Worm (Caenorhabditis elegans) whole organism, midembryonic: ENCODE results near the gene AC3.5.

ENCODE experiments used
- cog-1 ChIP-seq: sonication (generic microtip); optimal IDR thresholded peaks from 2 replicates; lab custom pipeline; 2016; ENCODE audit warnings: missing genetic modification characterization, missing compliant biosample characterization
- flt-1 ChIP-seq: fragments of 200-800 bp; sonication (Bioruptor generic); IDR thresholded peaks from 2 replicates; pipeline ENCODE4 v1.3.6; 2022; ENCODE audit warnings: missing genetic modification characterization, missing compliant biosample characterization
- klf-2 ChIP-seq: fragments of 200-800 bp; sonication (Bioruptor generic); conservative IDR thresholded peaks from 2 replicates; pipeline ENCODE4 v1.3.6; 2022; ENCODE audit warnings: missing genetic modification reagents, missing genetic modification characterization, missing compliant biosample characterization
- ztf-29 ChIP-seq: fragments of 200-800 bp; sonication (Bioruptor generic); IDR thresholded peaks from 2 replicates; pipeline ENCODE4 v1.3.6; 2022; ENCODE audit warnings: missing genetic modification reagents, missing genetic modification characterization, missing compliant biosample characterization

DNA sequence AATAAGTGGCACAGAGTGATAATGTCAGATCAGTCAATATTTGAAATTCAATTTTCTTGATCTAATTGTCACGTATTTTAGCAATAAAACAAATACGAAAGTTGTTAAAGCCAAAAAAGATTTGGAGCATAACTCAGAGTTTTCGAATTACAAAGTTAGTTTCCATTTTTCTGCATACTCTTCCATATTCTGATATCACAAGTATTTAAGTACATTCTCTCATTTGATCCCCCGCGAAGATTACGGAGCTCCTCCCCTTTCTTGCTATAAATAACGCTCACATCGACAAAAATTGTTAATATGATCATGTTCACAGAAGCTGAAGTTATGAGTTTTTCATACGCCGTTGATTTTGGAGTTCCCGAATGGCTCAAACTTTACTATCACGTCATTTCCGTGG is 20.1 kb upstream of the AC3.5 start, which contains the start of gene sri-20:
- TF ChIP-seq flt-1 (GFP tag; lab: Robert Waterston, UW) (no peak), cog-1 (tag; lab: Kevin White, UChicago) (no peak), ztf-29 (GFP tag; lab: Robert Waterston, UW) (no peak), klf-2 (no peak)
